Worm (Caenorhabditis elegans) whole organism, dauer: ENCODE results near the gene R102.10.
"Not testable (repeated sequence)": the region's sequence is repeated elsewhere in the genome, so short reads cannot be mapped to it uniquely, and the experiment has no call there.

Experiments used
- unc-62 ChIP-seq: sonication (generic microtip); optimal IDR thresholded peaks from 2 replicates; lab custom pipeline; 2017; ENCODE audit warnings: missing biosample characterization, missing genetic modification reagents, missing genetic modification characterization

The R102.10 gene

ce11 chrIV:10705176-10705575 lies at the start of gene R102.10:
TSS of gene R102.10 (plus strand) at chrIV:10705476.
- TF ChIP-seq unc-62 = no peak

- TF ChIP-seq unc-62 = no peak
Observed at ce11 chrIV:10656770-10657323, 48.4 kb upstream of the R102.10 start, which contains the start of gene K08C7.1. TSS of gene K08C7.1 (plus strand) at chrIV:10656812.

- TF ChIP-seq unc-62 = no peak
Observed at ce11 chrIV:10661072-10661471, 44.2 kb upstream of the R102.10 start.

- TF ChIP-seq unc-62 = no peak
Observed at ce11 chrIV:10661760-10662159, 43.5 kb upstream of the R102.10 start, which contains the start of gene fmo-1. TSS of gene fmo-1 (plus strand) at chrIV:10661857.

- no peak for TF ChIP-seq unc-62
Observed at ce11 chrIV:10664134-10664533, 41.1 kb upstream of the R102.10 start, which contains the start of gene K08C7.7. TSS of gene K08C7.7 (plus strand) at chrIV:10664434.

- no peak for TF ChIP-seq unc-62
Observed at ce11 chrIV:10666523-10666922, 38.8 kb upstream of the R102.10 start, which contains the start of gene epi-1. TSS of gene epi-1 (plus strand) at chrIV:10666823.

- no peak for TF ChIP-seq unc-62
Observed at ce11 chrIV:10668561-10668960, 36.7 kb upstream of the R102.10 start.

ce11 chrIV:10680379-10680778 lies 24.9 kb upstream of the R102.10 start, which contains the start of gene K08C7.4:
TSS of gene K08C7.4 (minus strand) at chrIV:10680479.
- TF ChIP-seq unc-62 = no peak

- no peak for TF ChIP-seq unc-62
Observed at ce11 chrIV:10682155-10682749, 23.0 kb upstream of the R102.10 start, which contains the start of gene fmo-2. TSS of gene fmo-2 (plus strand) at chrIV:10682524.

- TF ChIP-seq unc-62 = no peak
Observed at ce11 chrIV:10685758-10686157, 19.5 kb upstream of the R102.10 start, which contains the start of the genes K08C7.6 and R102.1. TSS of gene K08C7.6 (minus strand) at chrIV:10685858. TSS of gene R102.1 (plus strand) at chrIV:10686048.

- not testable (repeated sequence) for TF ChIP-seq unc-62
Observed at ce11 chrIV:10687307-10687706, 18.0 kb upstream of the R102.10 start, which contains the start of gene R102.2. TSS of gene R102.2 (plus strand) at chrIV:10687607.

- no peak for TF ChIP-seq unc-62
Observed at ce11 chrIV:10688972-10689567, 16.2 kb upstream of the R102.10 start, which contains the start of gene R102.3. TSS of gene R102.3 (plus strand) at chrIV:10689517.

ce11 chrIV:10690139-10690538 lies 15.1 kb upstream of the R102.10 start, which contains the start of gene R102.8:
TSS of gene R102.8 (minus strand) at chrIV:10690239.
- TF ChIP-seq unc-62 = no peak

- no peak for TF ChIP-seq unc-62
Observed at ce11 chrIV:10695203-10695602, 10.1 kb upstream of the R102.10 start, which contains the start of gene R102.4. TSS of gene R102.4 (minus strand) at chrIV:10695303.

- no peak for TF ChIP-seq unc-62
Observed at ce11 chrIV:10697022-10697979, 8.0 kb upstream of the R102.10 start, which contains the start of gene allo-1. TSS of gene allo-1 (minus strand) at chrIV:10697072.

ce11 chrIV:10698486-10698885 lies 6.8 kb upstream of the R102.10 start:
- TF ChIP-seq unc-62 = no peak
